Fruit fly (Drosophila melanogaster): ENCODE results near the gene cDIP.

Gene cDIP

DNA sequence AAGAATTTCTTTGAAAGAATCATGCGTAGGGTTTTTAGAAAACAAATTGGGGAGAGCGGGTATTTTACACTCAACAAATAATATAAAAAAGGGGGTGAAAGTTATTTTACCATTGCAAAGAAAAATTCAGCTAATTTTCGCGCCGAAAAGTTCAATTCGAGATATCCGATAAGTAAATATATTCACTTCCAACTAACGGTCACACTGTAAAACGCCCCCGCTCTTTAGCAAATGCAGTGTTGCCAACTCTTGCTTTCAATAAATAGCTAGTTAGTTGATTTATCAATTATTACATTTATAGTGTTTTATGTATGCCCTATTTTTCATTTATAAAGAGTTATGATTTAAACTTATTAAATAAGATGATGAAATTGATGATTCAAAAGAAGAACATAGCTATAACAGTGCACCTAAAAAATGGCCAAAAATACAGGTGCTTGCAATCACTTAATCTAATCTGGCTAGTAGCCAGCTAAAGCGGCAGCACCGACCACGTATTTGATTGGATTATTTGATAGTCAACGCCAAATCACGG, 22.6 kb downstream of the cDIP start, which contains the start of gene meigo (continued):
- TF ChIP-seq CG14441 (GFP tag; IDR thresholded peaks at IDR 0.05): peak; percentile 49
- 0 out of 3 replicates have a peak, but pooled peaks have one; percentile 46 for TF ChIP-seq Mrtf (GFP tag; IDR thresholded peaks at IDR 0.05)
- peak; percentile 40 for TF ChIP-seq jumu (GFP tag; optimal IDR thresholded peaks at IDR 0.05)
- peak; percentile 9; the same call in 1 of the 2 replicates for TF ChIP-seq onecut (GFP tag; IDR thresholded peaks at IDR 0.05)
- TF ChIP-seq peb (GFP tag; IDR thresholded peaks at IDR 0.05): peak; percentile 43; the same call in 1 of the 2 replicates
- no peak for TF ChIP-seq Bdp1 (GFP tag; optimal IDR thresholded peaks at IDR 0.05)
- peak; percentile 36 for TF ChIP-seq NK7.1 (GFP tag; optimal IDR thresholded peaks at IDR 0.05)
- peak; percentile 29 for TF ChIP-seq CG5245 (GFP tag; optimal IDR thresholded peaks at IDR 0.05)
- peak; percentile 17 for TF ChIP-seq Antp (GFP tag; optimal IDR thresholded peaks at IDR 0.05)
- no peak for TF ChIP-seq HLHmδ (GFP tag; optimal IDR thresholded peaks at IDR 0.05)
- TF ChIP-seq CG7357 (GFP tag; IDR thresholded peaks at IDR 0.05): 0 out of 3 replicates have a peak, but pooled peaks have one; percentile 31
- peak; percentile 51 for TF ChIP-seq chn (GFP tag; optimal IDR thresholded peaks at IDR 0.05)
- TF ChIP-seq CG17829 (tag; optimal IDR thresholded peaks at IDR 0.05): peak; percentile 85
- TF ChIP-seq CG14667 (GFP tag; IDR thresholded peaks at IDR 0.05): peak; percentile 50; the same call in 1 of the 2 replicates
- TF ChIP-seq MBD-R2 (GFP tag; IDR thresholded peaks at IDR 0.05): peak; percentile 64
- no peak for TF ChIP-seq CG6175 (GFP tag; IDR thresholded peaks at IDR 0.05)
- peak; percentile 32 for TF ChIP-seq CG7987 (GFP tag; optimal IDR thresholded peaks at IDR 0.05)
- TF ChIP-seq slp2 (GFP tag; optimal IDR thresholded peaks at IDR 0.05): peak; percentile 3
- peak; percentile 49 for TF ChIP-seq Camta (GFP tag; optimal IDR thresholded peaks at IDR 0.05)
- TF ChIP-seq dmrt11E (tag; optimal IDR thresholded peaks at IDR 0.05): peak; percentile 51
- TF ChIP-seq CG6683 (GFP tag; optimal IDR thresholded peaks at IDR 0.05): peak; percentile 9
- TF ChIP-seq Eip74EF (GFP tag; optimal IDR thresholded peaks at IDR 0.05): no peak
- peak; percentile 62 for TF ChIP-seq esg (GFP tag; conservative IDR thresholded peaks at IDR 0.05)
- TF ChIP-seq pnt (GFP tag; optimal IDR thresholded peaks at IDR 0.05): peak; percentile 8
- no peak for TF ChIP-seq CG8089 (GFP tag; optimal IDR thresholded peaks at IDR 0.05)
- TF ChIP-seq CG2199 (GFP tag; IDR thresholded peaks at IDR 0.05): no peak
- TF ChIP-seq zen (tag; optimal IDR thresholded peaks at IDR 0.05): peak; percentile 75
- TF ChIP-seq ems (GFP tag; optimal IDR thresholded peaks at IDR 0.05): peak; percentile 43
- no peak for TF ChIP-seq fru (optimal IDR thresholded peaks at IDR 0.05)
- TF ChIP-seq CG12219 (GFP tag; optimal IDR thresholded peaks at IDR 0.05): no peak
- peak; percentile 99 for TF ChIP-seq Sry-β (GFP tag; optimal IDR thresholded peaks at IDR 0.05)
- peak; percentile 49 for TF ChIP-seq CG18476 (GFP tag; optimal IDR thresholded peaks at IDR 0.05)
- TF ChIP-seq fd64A (GFP tag; optimal IDR thresholded peaks at IDR 0.05): no peak
- TF ChIP-seq CG13424 (tag; optimal IDR thresholded peaks at IDR 0.05): peak; percentile 76
- no peak for TF ChIP-seq Hr78 (GFP tag; optimal IDR thresholded peaks at IDR 0.05)
- peak; percentile 82 for TF ChIP-seq gem (tag; optimal IDR thresholded peaks at IDR 0.05)
- no peak for TF ChIP-seq caup (GFP tag; optimal IDR thresholded peaks at IDR 0.05; ENCODE audit: severe bottlenecking)
- peak; percentile 25 for TF ChIP-seq Dad (GFP tag; optimal IDR thresholded peaks at IDR 0.05)
- peak; percentile 48 for TF ChIP-seq GATAe (GFP tag; conservative IDR thresholded peaks at IDR 0.05)
- TF ChIP-seq Dek (tag; optimal IDR thresholded peaks at IDR 0.05): peak; percentile 74
- TF ChIP-seq Stat92E (GFP tag; optimal IDR thresholded peaks at IDR 0.05): peak in 1 of 3 experiments; percentile 63
- TF ChIP-seq da (GFP tag; optimal IDR thresholded peaks at IDR 0.05): peak; percentile 38
- TF ChIP-seq CG32532 (GFP tag; IDR thresholded peaks at IDR 0.05): peak; percentile 72
- TF ChIP-seq HmgD (GFP tag; optimal IDR thresholded peaks at IDR 0.05): no peak
- peak; percentile 74 for TF ChIP-seq CG18262 (tag; optimal IDR thresholded peaks at IDR 0.05)
- peak; percentile 16 for TF ChIP-seq kah (GFP tag; optimal IDR thresholded peaks at IDR 0.05)
- peak; percentile 23 for TF ChIP-seq Side (GFP tag; optimal IDR thresholded peaks at IDR 0.05)
- TF ChIP-seq CG1647 (GFP tag; optimal IDR thresholded peaks at IDR 0.05): peak; percentile 2
- TF ChIP-seq Scr (GFP tag; IDR thresholded peaks at IDR 0.05; ENCODE audit: partially characterized antibody): 0 out of 2 replicates have a peak, but pooled peaks have one; percentile 18
- TF ChIP-seq BEAF-32 (GFP tag; optimal IDR thresholded peaks at IDR 0.05): peak; percentile 59

Data from whole organism, embryonic.